Worm (Caenorhabditis elegans): ENCODE data around the gene F22F7.8.

The F22F7.8 gene

DNA sequence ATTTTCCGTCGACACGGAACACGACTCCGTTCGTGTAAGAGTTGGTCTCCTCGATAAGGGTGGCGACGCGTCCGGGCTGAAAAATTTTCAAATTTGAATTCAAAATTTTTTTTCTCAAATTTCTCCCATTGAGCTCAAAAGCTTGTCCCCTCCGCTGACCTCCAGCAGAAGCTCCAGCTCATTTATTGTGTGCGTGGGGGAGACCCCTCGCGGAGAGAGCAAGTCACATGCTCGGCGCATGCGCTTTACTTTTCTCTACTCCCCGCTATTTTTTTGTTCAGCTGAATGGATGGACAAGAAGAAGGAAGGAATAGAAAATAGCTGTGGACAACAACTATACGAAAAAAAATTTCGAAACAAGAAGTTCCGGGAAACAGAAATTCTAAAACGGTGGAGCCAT, 11.8 kb upstream of the F22F7.8 start:
- TF ChIP-seq ZK546.5 (tag; optimal IDR thresholded peaks at IDR 0.05) (no peak), nhr-11 (tag; optimal IDR thresholded peaks at IDR 0.05) (no peak), ztf-11 (tag; optimal IDR thresholded peaks at IDR 0.05) (no peak), ama-1 (optimal IDR thresholded peaks at IDR 0.05) (no peak), lsy-12 (tag; optimal IDR thresholded peaks at IDR 0.05) (no peak), mdl-1 (tag; optimal IDR thresholded peaks at IDR 0.05) (peak; percentile 49), unc-39 (tag; optimal IDR thresholded peaks at IDR 0.05) (no peak), hmg-11 (tag; optimal IDR thresholded peaks at IDR 0.05) (peak; percentile 80), fkh-2 (tag; optimal IDR thresholded peaks at IDR 0.05) (no peak), ztf-4 (tag; optimal IDR thresholded peaks at IDR 0.05) (no peak), pha-4 (tag; optimal IDR thresholded peaks at IDR 0.05) (peak; percentile 50), ceh-16 (tag; optimal IDR thresholded peaks at IDR 0.05) (no peak), nhr-43 (tag; optimal IDR thresholded peaks at IDR 0.05; ENCODE audit: poor library complexity, severe bottlenecking) (no peak), nhr-25 (tag; optimal IDR thresholded peaks at IDR 0.05) (no peak), aly-2 (tag; optimal IDR thresholded peaks at IDR 0.05) (no peak), tbx-2 (tag; optimal IDR thresholded peaks at IDR 0.05) (peak; percentile 7), snpc-4 (tag; optimal IDR thresholded peaks at IDR 0.05) (peak; percentile 50), elt-3 (tag; optimal IDR thresholded peaks at IDR 0.05) (no peak), zag-1 (tag; optimal IDR thresholded peaks at IDR 0.05) (no peak), lin-39 (tag; optimal IDR thresholded peaks at IDR 0.05) (peak; percentile 74), nhr-23 (tag; optimal IDR thresholded peaks at IDR 0.05) (no peak), sea-2 (GFP tag; optimal IDR thresholded peaks at IDR 0.05) (no peak), mml-1 (tag; optimal IDR thresholded peaks at IDR 0.05) (peak; percentile 93), fkh-10 (GFP tag; optimal IDR thresholded peaks at IDR 0.05) (peak; percentile 68), pqm-1 (tag; optimal IDR thresholded peaks at IDR 0.05) (peak; percentile 11), nhr-76 (tag; optimal IDR thresholded peaks at IDR 0.05) (no peak), fos-1 (tag; optimal IDR thresholded peaks at IDR 0.05) (no peak), nfya-1 (tag; optimal IDR thresholded peaks at IDR 0.05; ENCODE audit: insufficient read depth) (peak; percentile 86), lin-15B (tag; optimal IDR thresholded peaks at IDR 0.05) (no peak), ceh-28 (tag; optimal IDR thresholded peaks at IDR 0.05) (no peak), egl-27 (tag; optimal IDR thresholded peaks at IDR 0.05) (no peak), R02D3.7 (tag; optimal IDR thresholded peaks at IDR 0.05) (no peak), ceh-9 (tag; optimal IDR thresholded peaks at IDR 0.05) (no peak), nhr-237 (tag; optimal IDR thresholded peaks at IDR 0.05) (no peak), elt-2 (tag; optimal IDR thresholded peaks at IDR 0.05) (peak; percentile 5), elt-1 (tag; optimal IDR thresholded peaks at IDR 0.05) (no peak), jun-1 (tag; optimal IDR thresholded peaks at IDR 0.05) (peak; percentile 28), ceh-82 (tag; optimal IDR thresholded peaks at IDR 0.05) (no peak), nhr-77 (tag; optimal IDR thresholded peaks at IDR 0.05) (no peak), egl-5 (tag; optimal IDR thresholded peaks at IDR 0.05) (peak; percentile 42), unc-62 (GFP tag; optimal IDR thresholded peaks at IDR 0.05) (no peak), nhr-67 (tag; optimal IDR thresholded peaks at IDR 0.05) (no peak), daf-12 (tag; optimal IDR thresholded peaks at IDR 0.05) (no peak), nhr-28 (tag; optimal IDR thresholded peaks at IDR 0.05) (no peak), eor-1 (tag; optimal IDR thresholded peaks at IDR 0.05) (no peak), nhr-12 (tag; optimal IDR thresholded peaks at IDR 0.05) (no peak), skn-1 (tag; optimal IDR thresholded peaks at IDR 0.05) (no peak)

DNA sequence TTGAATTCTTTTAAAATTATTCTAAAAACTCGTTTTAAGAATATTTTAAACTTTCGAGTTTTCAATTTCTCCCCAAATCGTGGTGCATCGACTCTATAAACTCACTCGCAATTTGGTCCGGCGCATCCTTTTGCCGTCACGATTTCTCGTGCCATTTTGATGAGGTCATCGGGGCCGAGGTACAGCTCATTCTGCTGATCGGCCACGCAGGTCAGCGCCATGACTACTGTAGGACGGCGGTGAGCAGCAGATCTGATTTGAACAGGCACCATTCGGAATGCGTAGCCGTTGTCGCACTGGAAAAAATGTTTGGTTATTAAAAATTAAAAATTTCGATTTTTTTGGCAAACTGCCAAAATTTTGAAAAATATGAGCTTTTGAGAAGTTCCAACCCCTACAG, 10.9 kb upstream of the F22F7.8 start:
- TF ChIP-seq ztf-4 (tag; optimal IDR thresholded peaks at IDR 0.05), result no peak
- peak; percentile 12 for TF ChIP-seq hmg-11 (tag; optimal IDR thresholded peaks at IDR 0.05)

All from whole organism, L3 larva.